Worm (Caenorhabditis elegans): ENCODE measurements around the gene F58B6.1.

DNA sequence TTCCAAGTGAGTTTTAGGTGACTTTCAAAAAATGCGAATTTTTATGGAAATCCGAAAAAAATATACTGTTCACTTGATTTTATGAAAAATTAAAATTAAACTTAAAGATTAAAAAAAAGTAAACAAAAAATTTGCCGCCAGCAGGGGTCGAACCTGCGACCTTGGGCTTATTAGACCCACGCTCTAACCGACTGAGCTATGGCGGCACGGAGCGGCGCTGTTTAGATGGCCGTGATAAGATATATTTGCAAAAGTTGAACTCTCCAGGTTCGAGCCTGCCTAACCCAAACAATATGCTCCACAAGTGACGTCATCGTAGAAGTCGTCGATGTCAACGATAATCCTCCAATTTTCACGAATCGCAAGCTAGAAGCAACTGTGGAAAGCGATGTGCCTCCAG is 48.9 kb upstream of the F58B6.1 start:
- TF ChIP-seq dao-5 (tag; optimal IDR thresholded peaks at IDR 0.05) (no peak), W03F9.2 (tag; optimal IDR thresholded peaks at IDR 0.05) (no peak)
